Fruit fly (Drosophila melanogaster) whole organism, embryonic: Measurements from ENCODE around the gene roq.

Experiments
- CG12155 ChIP-seq: fragments of 200-800 bp; sonication (Bioruptor generic); optimal IDR thresholded peaks from 3 replicates; lab custom pipeline; 2016; ENCODE audit warnings: missing biosample characterization, missing genetic modification characterization
- dpn ChIP-seq, 2 experiments: fragments of 200-800 bp; sonication (Bioruptor generic); optimal IDR thresholded peaks; 3 replicates each; lab custom pipeline; 2016; ENCODE audit warnings: missing biosample characterization in 2 of 2, missing genetic modification characterization in 2 of 2

DNA sequence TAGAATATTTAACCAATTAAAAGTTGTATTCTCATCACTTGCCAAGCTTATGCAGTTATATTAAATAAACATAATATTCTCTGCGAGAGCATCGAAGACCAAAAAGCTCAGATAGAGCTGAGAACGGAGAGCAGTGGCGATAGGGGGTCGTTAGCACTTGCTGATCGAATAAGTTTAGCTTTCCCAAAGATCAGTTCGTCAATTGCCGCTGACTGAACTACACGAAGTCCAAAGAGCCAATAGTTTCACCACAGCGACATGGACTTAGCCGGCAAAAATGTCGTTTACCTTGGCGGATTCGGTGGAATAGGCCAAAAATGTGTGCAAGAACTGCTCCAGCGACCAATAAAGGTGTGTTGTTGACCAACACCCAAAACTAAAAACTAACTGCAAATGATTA lies 10.2 kb downstream of the roq start, which contains the start of gene CG4842:
- TF ChIP-seq CG12155 (GFP tag; lab: Kevin White, UChicago) (no peak), dpn (GFP tag; optimal IDR thresholded peaks at IDR 0.05; lab: Kevin White, UChicago) (no peak)
